Fruit fly (Drosophila melanogaster): ENCODE data around the gene CG13392.

DNA sequence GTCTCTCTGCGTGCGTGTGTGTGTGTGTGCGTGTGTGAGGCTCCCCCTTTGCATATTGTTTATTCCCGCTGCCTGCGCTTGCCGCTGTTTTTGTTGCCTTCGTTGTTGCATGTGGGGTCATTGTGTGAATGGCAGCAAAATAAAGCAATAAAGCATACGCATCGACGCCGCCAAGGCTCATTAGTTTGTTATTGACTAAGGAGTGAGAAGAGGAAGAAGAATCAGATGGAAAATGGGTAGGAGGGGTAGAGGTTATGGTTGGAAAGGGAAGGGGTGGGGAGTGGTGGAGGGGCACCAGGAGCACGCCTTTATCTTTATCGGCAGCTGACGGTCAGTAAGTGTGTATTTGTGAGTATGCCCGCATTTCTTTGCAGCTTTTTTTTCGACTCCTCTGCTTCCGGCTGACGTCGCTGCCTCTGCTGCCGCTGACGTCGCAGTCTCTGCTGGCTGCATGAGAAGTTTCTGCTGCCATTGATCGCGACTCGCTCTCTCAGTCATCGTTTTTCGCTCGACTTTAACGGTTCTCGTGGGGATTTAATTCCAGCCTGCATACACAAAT, 36.9 kb upstream of the CG13392 start:
- no peak for TF ChIP-seq CTCF (optimal IDR thresholded peaks at IDR 0.05)
- no peak for TF ChIP-seq CG8478 (optimal IDR thresholded peaks at IDR 0.05)

All from S2 (cell line).